Worm (Caenorhabditis elegans) whole organism, young adult: Measurements from ENCODE around the gene ZC155.2.

Experiments used
- F55B11.4 ChIP-seq: sonication (generic microtip); optimal IDR thresholded peaks from 2 replicates; lab custom pipeline; 2016; ENCODE audit warnings: missing compliant biosample characterization, missing genetic modification characterization, borderline replicate concordance; ENCODE audit not compliant: insufficient read depth
- T26A5.8 ChIP-seq: sonication (generic microtip); optimal IDR thresholded peaks from 2 replicates; lab custom pipeline; 2016; ENCODE audit warnings: missing genetic modification characterization, missing compliant biosample characterization
- ZK185.1 ChIP-seq: sonication (generic microtip); optimal IDR thresholded peaks from 2 replicates; lab custom pipeline; 2016; ENCODE audit warnings: mild to moderate bottlenecking, missing genetic modification characterization, missing compliant biosample characterization; ENCODE audit not compliant: poor library complexity, severe bottlenecking
- aptf-2 ChIP-seq: fragments of 200-800 bp; sonication (Bioruptor generic); conservative IDR thresholded peaks from 2 replicates; pipeline ENCODE4 v1.3.6; 2022; ENCODE audit warnings: missing genetic modification reagents, missing genetic modification characterization, missing compliant biosample characterization
- atf-7 ChIP-seq: sonication (generic microtip); optimal IDR thresholded peaks from 2 replicates; lab custom pipeline; 2017; ENCODE audit warnings: mild to moderate bottlenecking, missing genetic modification characterization, missing compliant biosample characterization
- attf-5 ChIP-seq: fragments of 200-800 bp; sonication (Bioruptor generic); optimal IDR thresholded peaks from 2 replicates; lab custom pipeline; 2018; ENCODE audit warnings: mild to moderate bottlenecking, missing genetic modification characterization, missing compliant biosample characterization
- cebp-1 ChIP-seq, 2 experiments: fragments of 200-800 bp in 1 of 2; sonication (Bioruptor generic) in 1 of 2; sonication (generic microtip) in 1 of 2; IDR thresholded peaks in 1 of 2; optimal IDR thresholded peaks in 1 of 2; 2 replicates each; pipeline versions ENCODE4 v1.3.6 to Lab custom; 2017 to 2022; ENCODE audit warnings: missing compliant biosample characterization in 2 of 2, missing genetic modification characterization in 2 of 2, mild to moderate bottlenecking in 1 of 2, missing genetic modification reagents in 1 of 2, moderate library complexity in 1 of 2
- ceh-27 ChIP-seq: fragments of 200-800 bp; sonication (Bioruptor generic); optimal IDR thresholded peaks from 2 replicates; lab custom pipeline; 2018; ENCODE audit warnings: mild to moderate bottlenecking, missing genetic modification characterization, moderate library complexity, missing compliant biosample characterization
- ceh-91 ChIP-seq: fragments of 200-800 bp; sonication (Bioruptor generic); IDR thresholded peaks from 2 replicates; pipeline ENCODE4 v1.3.6; 2022; ENCODE audit warnings: missing genetic modification reagents, missing genetic modification characterization, missing compliant biosample characterization
- die-1 ChIP-seq: sonication (generic microtip); optimal IDR thresholded peaks from 2 replicates; lab custom pipeline; 2016; ENCODE audit warnings: missing genotype, mild to moderate bottlenecking, missing genetic modification characterization, missing compliant biosample characterization
- dox-1 ChIP-seq: fragments of 200-800 bp; sonication (Bioruptor generic); IDR thresholded peaks from 2 replicates; pipeline ENCODE4 v1.3.6; 2022; ENCODE audit warnings: missing genetic modification reagents, missing genetic modification characterization, missing compliant biosample characterization
- dpff-1 ChIP-seq: sonication (generic microtip); optimal IDR thresholded peaks from 2 replicates; lab custom pipeline; 2017; ENCODE audit warnings: mild to moderate bottlenecking, missing genetic modification characterization, missing compliant biosample characterization
- dpl-1 ChIP-seq: fragments of 150-350 bp; optimal IDR thresholded peaks from 2 replicates; lab custom pipeline; 2014; ENCODE audit warnings: missing biosample characterization, missing genetic modification reagents, missing genetic modification characterization
- ekl-4 ChIP-seq: fragments of 200-800 bp; sonication (Bioruptor generic); IDR thresholded peaks from 2 replicates; pipeline ENCODE4 v1.3.6; 2022; ENCODE audit warnings: missing genetic modification reagents, missing genetic modification characterization, missing compliant biosample characterization
- hmg-1.2 ChIP-seq: fragments of 200-800 bp; sonication (Bioruptor generic); IDR thresholded peaks from 2 replicates; pipeline ENCODE4 v1.3.6; 2022; ENCODE audit warnings: missing genetic modification reagents, missing genetic modification characterization, missing compliant biosample characterization
- lag-1 ChIP-seq: fragments of 200-800 bp; sonication (Bioruptor generic); IDR thresholded peaks from 2 replicates; pipeline ENCODE4 v1.3.6; 2022; ENCODE audit warnings: missing genetic modification reagents, missing genetic modification characterization, missing compliant biosample characterization
- lin-35 ChIP-seq, 3 experiments: fragments of 150-350 bp in 2 of 3; sonication (generic microtip) in 1 of 3; optimal IDR thresholded peaks; 2 replicates each; lab custom pipeline; 2014 to 2018; ENCODE audit warnings: missing biosample characterization in 3 of 3, missing genetic modification characterization in 3 of 3, missing genetic modification reagents in 3 of 3
- lin-40 ChIP-seq: sonication (generic microtip); optimal IDR thresholded peaks from 2 replicates; lab custom pipeline; 2016; ENCODE audit warnings: missing genetic modification characterization, mild to moderate bottlenecking, missing compliant biosample characterization, missing genotype, missing genetic modification reagents
- lsl-1 ChIP-seq: fragments of 200-800 bp; sonication (Bioruptor generic); optimal IDR thresholded peaks from 2 replicates; lab custom pipeline; 2018; ENCODE audit warnings: mild to moderate bottlenecking, missing genetic modification characterization, moderate library complexity, missing compliant biosample characterization
- madf-3 ChIP-seq: fragments of 200-800 bp; sonication (Bioruptor generic); IDR thresholded peaks from 2 replicates; pipeline ENCODE4 v1.3.6; 2022; ENCODE audit warnings: missing genetic modification reagents, missing genetic modification characterization, missing compliant biosample characterization
- madf-8 ChIP-seq: fragments of 200-800 bp; sonication (Bioruptor generic); conservative IDR thresholded peaks from 2 replicates; pipeline ENCODE4 v1.3.6; 2022; ENCODE audit warnings: missing genetic modification reagents, missing genetic modification characterization, missing compliant biosample characterization
- mes-4 ChIP-seq: sonication (generic microtip); optimal IDR thresholded peaks from 2 replicates; lab custom pipeline; 2016; ENCODE audit warnings: missing genotype, missing genetic modification characterization, missing compliant biosample characterization
- nhr-27 ChIP-seq: fragments of 200-800 bp; sonication (Bioruptor generic); optimal IDR thresholded peaks from 2 replicates; lab custom pipeline; 2018; ENCODE audit warnings: mild to moderate bottlenecking, missing genetic modification characterization, moderate library complexity, missing compliant biosample characterization
- nhr-80 ChIP-seq: sonication (generic microtip); optimal IDR thresholded peaks from 2 replicates; lab custom pipeline; 2016; ENCODE audit warnings: missing genetic modification characterization, missing compliant biosample characterization
- pha-4 ChIP-seq: fragments of 150-350 bp; sonication (generic microtip); optimal IDR thresholded peaks from 2 replicates; lab custom pipeline; 2014; ENCODE audit warnings: missing biosample characterization, missing genetic modification reagents, missing genetic modification characterization
- rpc-1 ChIP-seq, 2 experiments: fragments of 150-350 bp in 1 of 2; sonication (generic microtip) in 1 of 2; optimal IDR thresholded peaks; 2 replicates each; lab custom pipeline; 2014 to 2018; ENCODE audit warnings: missing biosample characterization in 1 of 2, missing genetic modification characterization in 1 of 2, missing genetic modification reagents in 1 of 2, missing genotype in 1 of 2
- snpc-4 ChIP-seq, 5 experiments: fragments of 150-350 bp in 1 of 5; sonication (generic microtip) in 4 of 5; optimal IDR thresholded peaks; 2 replicates each; lab custom pipeline; 2014 to 2018; ENCODE audit warnings: missing genetic modification characterization in 5 of 5, missing biosample characterization in 3 of 5, antibody characterized with exemption in 2 of 5, mild to moderate bottlenecking in 2 of 5, missing compliant biosample characterization in 2 of 5, missing genotype in 2 of 5, moderate library complexity in 2 of 5, missing genetic modification reagents in 1 of 5
- tbp1 ChIP-seq: fragments of 200-800 bp; sonication (Bioruptor generic); optimal IDR thresholded peaks from 2 replicates; lab custom pipeline; 2018; ENCODE audit warnings: mild to moderate bottlenecking, missing genetic modification characterization, missing compliant biosample characterization
- tlf-1 ChIP-seq: fragments of 200-800 bp; sonication (Bioruptor generic); optimal IDR thresholded peaks from 2 replicates; lab custom pipeline; 2018; ENCODE audit warnings: mild to moderate bottlenecking, missing genetic modification characterization, missing compliant biosample characterization
- unc-62 ChIP-seq: fragments of 150-350 bp; optimal IDR thresholded peaks from 2 replicates; lab custom pipeline; 2014; ENCODE audit warnings: missing biosample characterization, missing genetic modification reagents, missing genetic modification characterization
- xnd-1 ChIP-seq: sonication (generic microtip); optimal IDR thresholded peaks from 2 replicates; lab custom pipeline; 2016; ENCODE audit warnings: missing genotype, missing genetic modification reagents, missing genetic modification characterization, missing compliant biosample characterization
- zfh-2 ChIP-seq: fragments of 200-800 bp; sonication (Bioruptor generic); conservative IDR thresholded peaks from 2 replicates; pipeline ENCODE4 v1.3.6; 2022; ENCODE audit warnings: missing genetic modification reagents, missing genetic modification characterization, missing compliant biosample characterization
- zim-3 ChIP-seq: sonication (generic microtip); optimal IDR thresholded peaks from 2 replicates; lab custom pipeline; 2017; ENCODE audit warnings: mild to moderate bottlenecking, missing genetic modification characterization, moderate library complexity, missing compliant biosample characterization

The ZC155.2 gene

ce11 chrIII:5201267-5201666, 17.5 kb upstream of the ZC155.2 start:
- no peak for TF ChIP-seq dpl-1 (GFP tag; lab: Kevin White, UChicago)
- no peak for TF ChIP-seq ceh-91 (GFP tag; lab: Robert Waterston, UW)
- TF ChIP-seq snpc-4 (GFP tag; optimal IDR thresholded peaks at IDR 0.05; lab: Kevin White, UChicago): no peak
- peak in 1 of 4 experiments; percentile 17 for TF ChIP-seq snpc-4 (tag; optimal IDR thresholded peaks at IDR 0.05; lab: Kevin White, UChicago)
- no peak for TF ChIP-seq zim-3 (tag; lab: Kevin White, UChicago)
- TF ChIP-seq aptf-2 (GFP tag; lab: Robert Waterston, UW): no peak
- no peak for TF ChIP-seq lag-1 (GFP tag; lab: Robert Waterston, UW)
- no peak for TF ChIP-seq pha-4 (tag; lab: Kevin White, UChicago)
- TF ChIP-seq xnd-1 (tag; lab: Kevin White, UChicago): no peak
- peak; percentile 90 for TF ChIP-seq nhr-80 (tag; lab: Kevin White, UChicago)
- peak; percentile 82 for TF ChIP-seq unc-62 (GFP tag; lab: Kevin White, UChicago)
- peak; percentile 35 for TF ChIP-seq atf-7 (tag; lab: Kevin White, UChicago)
- TF ChIP-seq attf-5 (GFP tag; lab: Kevin White, UChicago): peak; percentile 46
- peak; percentile 11 for TF ChIP-seq tbp1 (GFP tag; lab: Kevin White, UChicago)
- TF ChIP-seq zfh-2 (GFP tag; lab: Robert Waterston, UW): no peak
- no peak for TF ChIP-seq cebp-1 (GFP tag; IDR thresholded peaks at IDR 0.05; lab: Robert Waterston, UW)
- peak; percentile 37 for TF ChIP-seq cebp-1 (tag; optimal IDR thresholded peaks at IDR 0.05; lab: Kevin White, UChicago)

- TF ChIP-seq lsl-1 (GFP tag; lab: Kevin White, UChicago) (no peak), nhr-80 (tag; lab: Kevin White, UChicago) (peak; percentile 66), madf-8 (GFP tag; lab: Robert Waterston, UW) (no peak), dpff-1 (tag; lab: Kevin White, UChicago) (no peak), lin-40 (tag; lab: Kevin White, UChicago) (peak; percentile 70), ekl-4 (GFP tag; lab: Robert Waterston, UW) (0 out of 2 replicates have a peak, but pooled peaks have one; percentile 57), hmg-1.2 (GFP tag; lab: Robert Waterston, UW) (peak; percentile 47; the same call in 1 of the 2 replicates), tbp1 (GFP tag; lab: Kevin White, UChicago) (peak; percentile 15), rpc-1 (optimal IDR thresholded peaks at IDR 0.05; lab: Kevin White, UChicago) (no peak), rpc-1 (tag; optimal IDR thresholded peaks at IDR 0.05; lab: Kevin White, UChicago) (no peak), T26A5.8 (tag; lab: Kevin White, UChicago) (no peak), dox-1 (0 out of 2 replicates have a peak, but pooled peaks have one; percentile 44), mes-4 (no peak), nhr-27 (tag; lab: Kevin White, UChicago) (no peak), cebp-1 (GFP tag; IDR thresholded peaks at IDR 0.05; lab: Robert Waterston, UW) (no peak), cebp-1 (tag; optimal IDR thresholded peaks at IDR 0.05; lab: Kevin White, UChicago) (peak; percentile 43), lin-35 (GFP tag; optimal IDR thresholded peaks at IDR 0.05; lab: Kevin White, UChicago) (peak in 1 of 3 experiments; percentile 7), tlf-1 (peak; percentile 18), ZK185.1 (tag; lab: Kevin White, UChicago) (peak; percentile 42), die-1 (peak; percentile 17), madf-3 (no peak), snpc-4 (GFP tag; optimal IDR thresholded peaks at IDR 0.05; lab: Kevin White, UChicago) (no peak), snpc-4 (tag; optimal IDR thresholded peaks at IDR 0.05; lab: Kevin White, UChicago) (peak in 2 of 4 experiments; percentile 18 to 20), ceh-27 (GFP tag; lab: Kevin White, UChicago) (peak; percentile 47), F55B11.4 (tag; lab: Kevin White, UChicago) (no peak), attf-5 (GFP tag; lab: Kevin White, UChicago) (peak; percentile 49)
Observed at ce11 chrIII:5202641-5203040, 16.1 kb upstream of the ZC155.2 start.
